Worm (Caenorhabditis elegans): ENCODE data around the gene Y46E12BL.2.

DNA sequence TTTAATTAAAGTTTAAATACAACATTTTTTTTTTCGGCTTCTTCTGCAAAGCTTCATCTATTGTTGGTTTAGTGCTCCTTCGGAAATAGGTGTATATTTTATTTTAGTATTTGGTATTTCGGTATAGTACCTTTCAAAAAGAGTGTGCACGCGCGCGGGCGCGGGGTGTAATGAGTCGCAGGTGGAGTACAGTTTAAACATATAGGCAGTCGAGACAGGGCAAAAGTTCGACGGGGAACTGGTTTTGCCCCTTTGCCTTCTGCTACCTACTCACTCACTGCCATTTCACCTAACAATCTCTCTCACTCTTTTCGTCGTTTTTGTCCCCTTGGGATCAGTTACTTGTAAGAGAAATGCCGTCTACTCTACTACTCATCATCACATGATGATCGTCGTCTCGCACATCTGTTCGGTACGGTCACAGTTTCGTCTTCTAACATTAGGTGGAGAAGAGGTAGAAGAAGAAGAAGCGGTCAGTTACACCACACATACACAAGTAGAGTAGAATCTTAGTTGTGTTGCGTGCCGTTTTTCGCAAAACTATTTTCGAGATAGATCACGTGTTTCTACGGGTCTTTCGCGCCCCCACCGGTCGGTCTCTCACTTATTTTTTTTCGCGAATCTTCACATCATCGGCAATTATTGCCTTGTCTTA, 20.4 kb upstream of the Y46E12BL.2 start:
- TF ChIP-seq tbx-11 (GFP tag; IDR thresholded peaks at IDR 0.05) (no peak), ama-1 (optimal IDR thresholded peaks at IDR 0.05) (no peak), ceh-36 (tag; optimal IDR thresholded peaks at IDR 0.05) (no peak), flt-1 (GFP tag; IDR thresholded peaks at IDR 0.05) (no peak), hmg-4 (GFP tag; optimal IDR thresholded peaks at IDR 0.05) (no peak), tra-4 (tag; optimal IDR thresholded peaks at IDR 0.05) (no peak), scrt-1 (GFP tag; IDR thresholded peaks at IDR 0.05) (no peak), F13C5.2 (tag; optimal IDR thresholded peaks at IDR 0.05) (no peak), pes-1 (GFP tag; IDR thresholded peaks at IDR 0.05) (no peak), tbx-37 (GFP tag; conservative IDR thresholded peaks at IDR 0.05) (no peak)

Data from whole organism, early embryonic.